Worm (Caenorhabditis elegans) whole organism, midembryonic: ENCODE data around the gene mcm-7.

Source experiments
- T22C8.4 ChIP-seq: fragments of 200-800 bp; sonication (Bioruptor generic); IDR thresholded peaks from 2 replicates; pipeline ENCODE4 v1.3.6; 2022; ENCODE audit warnings: missing genetic modification characterization, missing compliant biosample characterization
- flt-1 ChIP-seq: fragments of 200-800 bp; sonication (Bioruptor generic); IDR thresholded peaks from 2 replicates; pipeline ENCODE4 v1.3.6; 2022; ENCODE audit warnings: missing genetic modification characterization, missing compliant biosample characterization
- klf-2 ChIP-seq: fragments of 200-800 bp; sonication (Bioruptor generic); conservative IDR thresholded peaks from 2 replicates; pipeline ENCODE4 v1.3.6; 2022; ENCODE audit warnings: missing genetic modification reagents, missing genetic modification characterization, missing compliant biosample characterization
- ztf-23 ChIP-seq: fragments of 200-800 bp; sonication (Bioruptor generic); IDR thresholded peaks from 2 replicates; pipeline ENCODE4 v1.3.6; 2022; ENCODE audit warnings: missing genetic modification reagents, missing genetic modification characterization, missing compliant biosample characterization
- ztf-29 ChIP-seq: fragments of 200-800 bp; sonication (Bioruptor generic); IDR thresholded peaks from 2 replicates; pipeline ENCODE4 v1.3.6; 2022; ENCODE audit warnings: missing genetic modification reagents, missing genetic modification characterization, missing compliant biosample characterization

DNA sequence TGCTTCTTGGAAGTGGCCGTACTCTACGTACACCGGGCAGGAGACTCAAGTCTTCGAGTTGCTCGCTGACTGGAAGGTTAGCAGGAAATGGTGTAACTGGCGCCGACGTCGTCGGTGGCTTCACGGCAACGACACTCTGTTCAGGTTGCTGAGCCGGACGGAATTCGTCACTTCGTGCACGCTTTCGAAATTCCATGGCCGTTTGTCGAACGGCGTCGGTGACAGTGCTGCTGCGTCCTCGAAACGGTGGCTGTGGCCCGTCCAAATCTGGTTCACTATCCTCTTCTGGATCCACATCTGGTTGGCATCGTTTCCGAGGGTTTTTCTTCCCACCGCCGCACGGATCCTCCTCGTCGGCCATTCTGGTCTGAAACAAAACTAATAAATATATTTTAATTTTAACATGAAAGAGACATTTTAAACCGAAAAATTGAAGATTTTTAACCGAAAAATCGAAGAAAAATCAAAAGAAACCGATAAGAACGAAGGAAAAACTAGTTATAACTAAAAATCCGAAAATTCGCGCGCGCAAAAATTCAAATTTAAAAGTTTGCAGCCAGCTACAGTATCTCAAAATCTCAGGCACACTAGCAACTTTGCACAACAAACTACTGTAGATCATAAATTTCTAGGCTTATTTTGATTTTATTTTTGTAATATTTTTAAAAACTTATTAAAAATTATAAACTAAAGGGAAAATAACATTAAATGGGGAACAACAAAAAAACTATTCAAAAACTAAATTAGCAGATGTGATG is 29.0 kb downstream of the mcm-7 start, which contains the start of gene F32D1.7:
- TF ChIP-seq flt-1 (GFP tag; lab: Robert Waterston, UW) = no peak
- TF ChIP-seq T22C8.4 (GFP tag; lab: Robert Waterston, UW) = no peak
- no peak for TF ChIP-seq ztf-29 (GFP tag; lab: Robert Waterston, UW)
- TF ChIP-seq klf-2 (GFP tag; lab: Robert Waterston, UW) = no peak
- TF ChIP-seq ztf-23 (GFP tag; lab: Robert Waterston, UW) = no peak
